Fruit fly (Drosophila melanogaster): ENCODE data around the gene dos.

- TF ChIP-seq lov (optimal IDR thresholded peaks at IDR 0.05) (no peak), lov (GFP tag; IDR thresholded peaks at IDR 0.05) (no peak), CG5953 (GFP tag; IDR thresholded peaks at IDR 0.05) (no peak), CG3065 (GFP tag; optimal IDR thresholded peaks at IDR 0.05) (no peak), sr (GFP tag; IDR thresholded peaks at IDR 0.05) (no peak), Ssrp (tag; optimal IDR thresholded peaks at IDR 0.05) (no peak), danr (GFP tag; IDR thresholded peaks at IDR 0.05) (no peak), CG8944 (GFP tag; optimal IDR thresholded peaks at IDR 0.05) (no peak), nerfin-2 (GFP tag; IDR thresholded peaks at IDR 0.05; ENCODE audit: partially characterized antibody) (no peak), CG13123 (GFP tag; optimal IDR thresholded peaks at IDR 0.05) (no peak), dimm (GFP tag; IDR thresholded peaks at IDR 0.05) (no peak), CkIIα-i1 (GFP tag; IDR thresholded peaks at IDR 0.05) (no peak), CG10209 (GFP tag; optimal IDR thresholded peaks at IDR 0.05) (no peak)
These were observed 44.7 kb upstream of the dos start for dm6 chr3L:2544435-2545076.
